Worm (Caenorhabditis elegans) whole organism, L4/young adult: Measurements from ENCODE around the gene Y49A3A.3.

Source experiments
- W03F9.2 ChIP-seq: fragments of 150-350 bp; optimal IDR thresholded peaks from 2 replicates; lab custom pipeline; 2014; ENCODE audit warnings: missing biosample characterization, missing genetic modification characterization
- dao-5 ChIP-seq: sonication (generic microtip); optimal IDR thresholded peaks from 2 replicates; lab custom pipeline; 2016; ENCODE audit warnings: missing genotype, missing genetic modification characterization, moderate library complexity, missing compliant biosample characterization
- him-1 ChIP-seq: sonication (generic microtip); optimal IDR thresholded peaks from 2 replicates; lab custom pipeline; 2016; ENCODE audit warnings: missing genotype, missing genetic modification reagents, missing genetic modification characterization, missing compliant biosample characterization

DNA sequence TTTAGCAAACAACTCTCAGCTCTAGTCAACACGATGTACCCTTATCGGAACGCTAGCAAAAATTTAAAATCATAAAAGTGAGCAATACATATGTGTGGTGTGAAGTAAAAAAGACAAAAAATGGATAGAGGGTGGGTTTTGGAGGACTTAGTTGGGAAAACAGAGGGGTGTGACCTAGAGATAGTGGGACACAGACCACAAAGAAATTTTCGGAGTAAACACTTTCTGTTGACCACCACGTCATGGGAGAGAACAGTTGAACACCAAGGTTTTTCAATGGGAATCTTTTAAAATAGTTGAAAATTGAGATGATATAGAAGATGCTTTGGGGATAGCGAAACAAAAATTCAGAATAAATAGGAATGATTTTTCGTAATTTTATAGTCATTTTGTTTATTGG lies 37.0 kb upstream of the Y49A3A.3 start:
- TF ChIP-seq him-1 (tag; lab: Kevin White, UChicago) (no peak), dao-5 (tag; lab: Kevin White, UChicago) (no peak), W03F9.2 (tag; lab: Kevin White, UChicago) (no peak)
